Fruit fly (Drosophila melanogaster): ENCODE results near the gene ph-p.

ph-p gene

DNA sequence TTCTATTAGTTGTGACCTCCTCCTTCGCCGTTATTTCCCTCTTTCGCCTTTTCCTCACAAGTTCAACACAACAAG lies at the start of gene ph-p:
TSS of gene ph-p (minus strand) at position 30 of the 75 bp plus-strand sequence.
- TF ChIP-seq eg (GFP tag; IDR thresholded peaks at IDR 0.05): no peak

DNA sequence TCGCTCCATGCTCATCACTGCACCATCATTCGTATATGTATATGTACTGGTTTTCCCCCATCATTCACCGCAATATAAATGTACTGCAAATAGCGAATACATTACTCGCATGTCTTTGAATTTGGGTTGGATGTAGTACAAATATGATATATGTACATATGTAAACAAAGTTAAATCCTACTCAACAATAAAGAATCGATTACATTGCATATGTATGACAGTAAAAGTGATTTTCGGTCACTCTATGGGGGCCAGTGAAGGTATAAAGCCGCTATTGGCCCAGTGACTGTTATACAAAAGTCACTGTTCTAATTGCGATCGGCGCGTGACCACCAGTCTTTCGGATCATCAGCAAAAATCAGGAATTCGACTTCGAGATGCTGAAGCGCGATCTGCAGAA lies 49.3 kb upstream of the ph-p start, which contains the start of gene CG3457:
TSS of gene CG3457 (plus strand) at position 301 of the 400 bp plus-strand sequence.
- no peak for TF ChIP-seq fd85E (GFP tag; optimal IDR thresholded peaks at IDR 0.05)
- TF ChIP-seq fkh (GFP tag; optimal IDR thresholded peaks at IDR 0.05): no peak
- no peak for TF ChIP-seq vri (GFP tag; optimal IDR thresholded peaks at IDR 0.05)
- no peak for TF ChIP-seq CG10631 (GFP tag; optimal IDR thresholded peaks at IDR 0.05)
- no peak for TF ChIP-seq CG32006 (GFP tag; optimal IDR thresholded peaks at IDR 0.05)
- no peak for TF ChIP-seq CG6276 (GFP tag; optimal IDR thresholded peaks at IDR 0.05)
- no peak for TF ChIP-seq topi (GFP tag; optimal IDR thresholded peaks at IDR 0.05)
- TF ChIP-seq Met (GFP tag; optimal IDR thresholded peaks at IDR 0.05): no peak
- TF ChIP-seq Ets21C (GFP tag; optimal IDR thresholded peaks at IDR 0.05): no peak
- TF ChIP-seq cyc (GFP tag; optimal IDR thresholded peaks at IDR 0.05): no peak

dm6 chrX:2186555-2186954 lies 48.4 kb upstream of the ph-p start, which contains the start of gene CG17777:
Gene CG17777, plus strand, starts transcription at chrX:2186855.
- TF ChIP-seq CG8632 (GFP tag; optimal IDR thresholded peaks at IDR 0.05) (no peak), CG7368 (GFP tag; optimal IDR thresholded peaks at IDR 0.05) (no peak), Ets96B (tag; optimal IDR thresholded peaks at IDR 0.05) (no peak), fd59A (GFP tag; optimal IDR thresholded peaks at IDR 0.05) (no peak), fd85E (GFP tag; optimal IDR thresholded peaks at IDR 0.05) (no peak), CG6808 (GFP tag; optimal IDR thresholded peaks at IDR 0.05) (no peak), CG8119 (GFP tag; IDR thresholded peaks at IDR 0.05) (no peak), pdm3 (GFP tag; optimal IDR thresholded peaks at IDR 0.05) (no peak), Hr38 (GFP tag; optimal IDR thresholded peaks at IDR 0.05) (no peak), Hr39 (GFP tag; optimal IDR thresholded peaks at IDR 0.05) (no peak), CG31627 (GFP tag; optimal IDR thresholded peaks at IDR 0.05) (no peak), net (GFP tag; optimal IDR thresholded peaks at IDR 0.05) (no peak), lz (GFP tag; optimal IDR thresholded peaks at IDR 0.05) (no peak), CG11294 (GFP tag; IDR thresholded peaks at IDR 0.05) (no peak), Hr4 (GFP tag; optimal IDR thresholded peaks at IDR 0.05) (no peak), CG15336 (GFP tag; IDR thresholded peaks at IDR 0.05) (no peak)

DNA sequence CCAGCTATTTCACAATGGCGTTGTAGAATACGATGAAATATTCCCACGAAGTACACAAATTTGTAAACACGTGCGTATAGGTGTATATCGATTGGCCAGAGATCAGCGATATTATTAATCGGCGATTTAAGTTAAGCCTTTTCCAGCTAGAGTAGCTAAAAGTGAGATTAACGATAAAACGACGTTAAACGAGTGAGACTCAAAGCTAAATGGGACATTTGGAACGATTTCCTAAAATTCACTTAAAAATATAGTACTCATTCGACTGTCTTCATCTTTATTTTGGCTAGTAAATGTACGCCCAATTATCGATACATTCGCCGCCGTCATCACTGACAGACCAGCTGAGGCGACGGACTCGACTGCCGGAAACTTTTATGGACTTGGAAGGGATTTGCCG lies 46.4 kb upstream of the ph-p start, which contains the start of the genes Nmd3 and CG17776:
TSS of gene Nmd3 (minus strand) at position 106 of the 400 bp plus-strand sequence.
TSS of gene CG17776 (plus strand) at position 163 of the 400 bp plus-strand sequence.
- TF ChIP-seq dsx (GFP tag; optimal IDR thresholded peaks at IDR 0.05; ENCODE audit: poor library complexity, severe bottlenecking) (no peak), CG1621 (tag; optimal IDR thresholded peaks at IDR 0.05) (peak; percentile 81), cyc (GFP tag; optimal IDR thresholded peaks at IDR 0.05) (peak; percentile 32), CG8632 (GFP tag; optimal IDR thresholded peaks at IDR 0.05) (no peak), Eip75B (GFP tag; optimal IDR thresholded peaks at IDR 0.05) (no peak), CG3032 (tag; optimal IDR thresholded peaks at IDR 0.05) (peak; percentile 12), Sox14 (GFP tag; optimal IDR thresholded peaks at IDR 0.05) (peak; percentile 15), esn (GFP tag; optimal IDR thresholded peaks at IDR 0.05) (peak; percentile 1), svp (GFP tag) (peak; percentile 28), CG6163 (GFP tag; IDR thresholded peaks at IDR 0.05) (no peak)

DNA sequence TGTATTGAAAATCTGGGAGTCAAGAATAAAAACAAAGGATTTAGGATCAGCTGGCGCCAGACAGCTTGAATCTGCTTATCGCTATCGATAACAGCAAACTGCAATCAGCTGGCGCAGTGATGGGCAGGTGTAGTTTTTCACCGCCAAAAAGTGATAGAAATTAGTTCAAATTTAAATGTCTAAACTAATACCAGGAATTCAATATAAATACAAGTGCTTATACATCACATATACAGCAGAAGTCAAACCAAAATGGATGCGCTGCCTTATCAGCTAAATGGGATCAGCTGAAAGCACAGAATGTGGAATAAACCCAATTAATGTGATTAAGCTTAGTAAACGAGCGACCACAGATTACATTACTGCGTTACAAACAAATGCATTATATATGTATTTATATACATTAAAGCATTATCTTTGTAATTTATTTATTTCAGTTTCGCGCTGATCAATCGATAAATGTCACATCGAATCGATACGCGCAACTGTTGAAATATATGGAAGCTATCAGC lies 42.6 kb upstream of the ph-p start, which contains the start of gene pn:
TSS of gene pn (plus strand) at position 462 of the 512 bp plus-strand sequence.
- TF ChIP-seq CG3032 (tag; optimal IDR thresholded peaks at IDR 0.05) (peak; percentile 2), Smox (GFP tag; optimal IDR thresholded peaks at IDR 0.05) (no peak), Sox15 (GFP tag; optimal IDR thresholded peaks at IDR 0.05) (no peak), fkh (GFP tag; optimal IDR thresholded peaks at IDR 0.05) (no peak), CG16779 (tag; optimal IDR thresholded peaks at IDR 0.05) (no peak), CG11902 (GFP tag; optimal IDR thresholded peaks at IDR 0.05) (no peak), CG6163 (GFP tag; IDR thresholded peaks at IDR 0.05) (no peak), Lpt (GFP tag; optimal IDR thresholded peaks at IDR 0.05) (no peak), esn (GFP tag; optimal IDR thresholded peaks at IDR 0.05) (peak; percentile 9), svp (GFP tag) (peak; percentile 78), CG34406 (GFP tag; optimal IDR thresholded peaks at IDR 0.05) (no peak), Hr38 (GFP tag; optimal IDR thresholded peaks at IDR 0.05) (no peak), CG32006 (GFP tag; optimal IDR thresholded peaks at IDR 0.05) (no peak), fd59A (GFP tag; optimal IDR thresholded peaks at IDR 0.05) (no peak), CG15336 (GFP tag; IDR thresholded peaks at IDR 0.05) (no peak)

Measured in whole organism, prepupa.